Worm (Caenorhabditis elegans) whole organism, L1 larva: ENCODE results near the gene erd-2.2.
A peak's percentile ranks its signal among the peaks of the same experiment; 100 is the strongest.

ENCODE experiments used
- C04F5.9 ChIP-seq: sonication (generic microtip); optimal IDR thresholded peaks from 2 replicates; lab custom pipeline; 2016; ENCODE audit warnings: missing genetic modification characterization, missing compliant biosample characterization
- C16A3.4 ChIP-seq: fragments of 150-350 bp; optimal IDR thresholded peaks from 2 replicates; lab custom pipeline; 2014; ENCODE audit warnings: missing biosample characterization, missing genetic modification characterization
- F16B12.6 ChIP-seq: fragments of 150-350 bp; optimal IDR thresholded peaks from 2 replicates; lab custom pipeline; 2014; ENCODE audit warnings: missing biosample characterization, missing genetic modification characterization
- Y116A8C.19 ChIP-seq: sonication (generic microtip); optimal IDR thresholded peaks from 2 replicates; lab custom pipeline; 2016; ENCODE audit warnings: missing compliant biosample characterization, missing genetic modification characterization, borderline replicate concordance
- alr-1 ChIP-seq: fragments of 200-800 bp; sonication (Bioruptor generic); optimal IDR thresholded peaks from 2 replicates; lab custom pipeline; 2018; ENCODE audit warnings: borderline replicate concordance, mild to moderate bottlenecking, missing genetic modification characterization, missing compliant biosample characterization
- aly-2 ChIP-seq: fragments of 150-350 bp; optimal IDR thresholded peaks from 2 replicates; lab custom pipeline; 2014; ENCODE audit warnings: missing biosample characterization, missing genetic modification characterization
- ama-1 ChIP-seq: fragments of 150-350 bp; optimal IDR thresholded peaks from 2 replicates; lab custom pipeline; 2014
- blmp-1 ChIP-seq: fragments of 150-350 bp; optimal IDR thresholded peaks from 2 replicates; lab custom pipeline; 2014; ENCODE audit warnings: missing biosample characterization, missing genetic modification characterization
- ceh-82 ChIP-seq, 3 experiments: fragments of 150-350 bp in 1 of 3; sonication (generic microtip) in 2 of 3; optimal IDR thresholded peaks; 2 replicates each; lab custom pipeline; 2014 to 2017; ENCODE audit warnings: missing biosample characterization in 3 of 3, missing genetic modification characterization in 3 of 3
- ceh-88 ChIP-seq: fragments of 200-800 bp; sonication (Bioruptor generic); IDR thresholded peaks from 2 replicates; pipeline ENCODE4 v1.3.6; 2022; ENCODE audit warnings: missing genetic modification characterization, missing compliant biosample characterization
- ceh-90 ChIP-seq: sonication (generic microtip); optimal IDR thresholded peaks from 2 replicates; lab custom pipeline; 2016; ENCODE audit warnings: missing genetic modification characterization, missing compliant biosample characterization
- dpl-1 ChIP-seq, 3 experiments: fragments of 150-350 bp in 2 of 3; sonication (generic microtip) in 1 of 3; optimal IDR thresholded peaks; 2 replicates each; lab custom pipeline; 2014 to 2017; ENCODE audit warnings: missing biosample characterization in 3 of 3, missing genetic modification characterization in 3 of 3, missing genetic modification reagents in 3 of 3
- dsc-1 ChIP-seq: sonication (generic microtip); optimal IDR thresholded peaks from 2 replicates; lab custom pipeline; 2016; ENCODE audit warnings: mild to moderate bottlenecking, missing genetic modification characterization, missing compliant biosample characterization
- efl-1 ChIP-seq, 4 experiments: fragments of 150-350 bp; optimal IDR thresholded peaks in 3 of 4; peaks in 1 of 4; 1 replicate in 1 of 4; 2 replicates in 3 of 4; lab custom pipeline; 2014; ENCODE audit warnings: missing biosample characterization in 2 of 4, missing genetic modification characterization in 2 of 4, missing genetic modification reagents in 2 of 4
- efl-3 ChIP-seq: fragments of 200-800 bp; sonication (Bioruptor generic); optimal IDR thresholded peaks from 2 replicates; lab custom pipeline; 2018; ENCODE audit warnings: mild to moderate bottlenecking, missing genetic modification characterization, missing compliant biosample characterization
- egl-13 ChIP-seq: sonication (generic microtip); optimal IDR thresholded peaks from 2 replicates; lab custom pipeline; 2016; ENCODE audit warnings: missing genotype, missing genetic modification reagents, missing genetic modification characterization, missing compliant biosample characterization
- elt-2 ChIP-seq: sonication (generic microtip); optimal IDR thresholded peaks from 2 replicates; lab custom pipeline; 2016; ENCODE audit warnings: missing genetic modification characterization, mild to moderate bottlenecking, inconsistent platforms, missing compliant biosample characterization, missing genetic modification reagents
- elt-3 ChIP-seq, 6 experiments: fragments of 150-350 bp in 1 of 6; sonication (generic microtip); optimal IDR thresholded peaks; 2 replicates each; lab custom pipeline; 2017 to 2018; ENCODE audit warnings: missing biosample characterization in 6 of 6, missing genetic modification characterization in 6 of 6, inconsistent platforms in 1 of 6
- fkh-4 ChIP-seq: sonication (generic microtip); optimal IDR thresholded peaks from 2 replicates; lab custom pipeline; 2016; ENCODE audit warnings: missing compliant biosample characterization, missing genetic modification characterization, borderline replicate concordance
- fkh-8 ChIP-seq: sonication (generic microtip); optimal IDR thresholded peaks from 2 replicates; lab custom pipeline; 2016; ENCODE audit warnings: mild to moderate bottlenecking, missing genetic modification characterization, missing compliant biosample characterization
- fos-1 ChIP-seq: fragments of 150-350 bp; optimal IDR thresholded peaks from 2 replicates; lab custom pipeline; 2014; ENCODE audit warnings: missing biosample characterization, missing genetic modification characterization
- hlh-4 ChIP-seq: sonication (generic microtip); optimal IDR thresholded peaks from 2 replicates; lab custom pipeline; 2016; ENCODE audit warnings: mild to moderate bottlenecking, missing genetic modification characterization, missing compliant biosample characterization
- jun-1 ChIP-seq: fragments of 150-350 bp; optimal IDR thresholded peaks from 2 replicates; lab custom pipeline; 2014; ENCODE audit warnings: missing biosample characterization, missing genetic modification reagents, missing genetic modification characterization
- lin-13 ChIP-seq: fragments of 150-350 bp; optimal IDR thresholded peaks from 2 replicates; lab custom pipeline; 2014; ENCODE audit warnings: missing biosample characterization, missing genetic modification reagents, missing genetic modification characterization
- lin-14 ChIP-seq: fragments of 200-800 bp; sonication (Bioruptor generic); optimal IDR thresholded peaks from 2 replicates; lab custom pipeline; 2018; ENCODE audit warnings: mild to moderate bottlenecking, missing genetic modification characterization, moderate library complexity, missing compliant biosample characterization
- lin-15B ChIP-seq: fragments of 150-350 bp; sonication (generic microtip); optimal IDR thresholded peaks from 3 replicates; lab custom pipeline; 2014; ENCODE audit warnings: missing biosample characterization, missing genetic modification characterization
- lin-35 ChIP-seq, 2 experiments: fragments of 150-350 bp; optimal IDR thresholded peaks; 2 replicates each; lab custom pipeline; 2014; ENCODE audit warnings: missing biosample characterization in 2 of 2, missing genetic modification characterization in 2 of 2, missing genetic modification reagents in 2 of 2
- lir-3 ChIP-seq: sonication (generic microtip); optimal IDR thresholded peaks from 2 replicates; lab custom pipeline; 2016; ENCODE audit warnings: mild to moderate bottlenecking, missing genetic modification characterization, moderate library complexity, missing compliant biosample characterization; ENCODE audit not compliant: poor library complexity
- lsy-2 ChIP-seq, 2 experiments: fragments of 150-350 bp; optimal IDR thresholded peaks; 2 replicates each; lab custom pipeline; 2014; ENCODE audit warnings: missing biosample characterization in 2 of 2, missing genetic modification characterization in 2 of 2
- mdl-1 ChIP-seq, 2 experiments: fragments of 150-350 bp; optimal IDR thresholded peaks; 2 replicates each; lab custom pipeline; 2014 to 2017; ENCODE audit warnings: missing biosample characterization in 2 of 2, missing genetic modification characterization in 2 of 2, inconsistent platforms in 1 of 2
- mep-1 ChIP-seq: fragments of 150-350 bp; optimal IDR thresholded peaks from 2 replicates; lab custom pipeline; 2014; ENCODE audit warnings: missing biosample characterization, missing genetic modification characterization
- nhr-11 ChIP-seq: fragments of 150-350 bp; optimal IDR thresholded peaks from 2 replicates; lab custom pipeline; 2014; ENCODE audit warnings: missing biosample characterization, missing genetic modification characterization
- nhr-19 ChIP-seq: fragments of 200-800 bp; sonication (Bioruptor generic); conservative IDR thresholded peaks from 2 replicates; pipeline ENCODE4 v1.3.6; 2022; ENCODE audit warnings: missing genetic modification characterization, missing compliant biosample characterization
- nhr-20 ChIP-seq: sonication (generic microtip); optimal IDR thresholded peaks from 2 replicates; lab custom pipeline; 2016; ENCODE audit warnings: mild to moderate bottlenecking, missing genetic modification characterization, missing compliant biosample characterization
- nhr-237 ChIP-seq: fragments of 150-350 bp; optimal IDR thresholded peaks from 2 replicates; lab custom pipeline; 2014; ENCODE audit warnings: missing biosample characterization, missing genetic modification characterization
- nhr-47 ChIP-seq: sonication (generic microtip); optimal IDR thresholded peaks from 2 replicates; lab custom pipeline; 2016; ENCODE audit warnings: mild to moderate bottlenecking, missing genetic modification characterization, moderate library complexity, missing compliant biosample characterization
- nhr-71 ChIP-seq: sonication (generic microtip); optimal IDR thresholded peaks from 2 replicates; lab custom pipeline; 2016; ENCODE audit warnings: mild to moderate bottlenecking, missing genetic modification characterization, moderate library complexity, missing compliant biosample characterization
- nhr-90 ChIP-seq: sonication (generic microtip); optimal IDR thresholded peaks from 2 replicates; lab custom pipeline; 2016; ENCODE audit warnings: mild to moderate bottlenecking, missing genetic modification characterization, missing compliant biosample characterization; ENCODE audit not compliant: poor library complexity
- pax-3 ChIP-seq: fragments of 200-800 bp; sonication (Bioruptor generic); optimal IDR thresholded peaks from 2 replicates; lab custom pipeline; 2018; ENCODE audit warnings: mild to moderate bottlenecking, missing genetic modification characterization, moderate library complexity, missing compliant biosample characterization
- pqm-1 ChIP-seq: sonication (generic microtip); optimal IDR thresholded peaks from 3 replicates; lab custom pipeline; 2017; ENCODE audit warnings: missing biosample characterization, missing genetic modification characterization
- skn-1 ChIP-seq: fragments of 150-350 bp; optimal IDR thresholded peaks from 2 replicates; lab custom pipeline; 2014; ENCODE audit warnings: missing biosample characterization, missing genetic modification characterization
- snu-23 ChIP-seq: sonication (generic microtip); optimal IDR thresholded peaks from 2 replicates; lab custom pipeline; 2016; ENCODE audit warnings: missing genetic modification characterization, missing compliant biosample characterization
- sox-4 ChIP-seq: sonication (generic microtip); optimal IDR thresholded peaks from 2 replicates; lab custom pipeline; 2016; ENCODE audit warnings: missing genetic modification characterization, missing compliant biosample characterization
- sup-37 ChIP-seq: fragments of 200-800 bp; sonication (Bioruptor generic); optimal IDR thresholded peaks from 2 replicates; lab custom pipeline; 2018; ENCODE audit warnings: mild to moderate bottlenecking, missing genetic modification characterization, missing compliant biosample characterization
- swsn-7 ChIP-seq: sonication (generic microtip); optimal IDR thresholded peaks from 2 replicates; lab custom pipeline; 2016; ENCODE audit warnings: missing genetic modification characterization, missing compliant biosample characterization
- tbx-2 ChIP-seq: sonication (generic microtip); optimal IDR thresholded peaks from 2 replicates; lab custom pipeline; 2016; ENCODE audit warnings: missing genetic modification characterization, missing compliant biosample characterization
- tlp-1 ChIP-seq: fragments of 150-350 bp; optimal IDR thresholded peaks from 2 replicates; lab custom pipeline; 2014; ENCODE audit warnings: missing biosample characterization, missing genetic modification characterization
- unc-30 ChIP-seq: sonication (generic microtip); optimal IDR thresholded peaks from 2 replicates; lab custom pipeline; 2017; ENCODE audit warnings: missing biosample characterization, missing genetic modification characterization
- unc-86 ChIP-seq: sonication (generic microtip); optimal IDR thresholded peaks from 2 replicates; lab custom pipeline; 2016; ENCODE audit warnings: missing genetic modification characterization, missing compliant biosample characterization
- vab-15 ChIP-seq: sonication (generic microtip); optimal IDR thresholded peaks from 2 replicates; lab custom pipeline; 2017; ENCODE audit warnings: missing genotype, mild to moderate bottlenecking, missing genetic modification characterization, missing compliant biosample characterization
- xbp-1 ChIP-seq: sonication (generic microtip); optimal IDR thresholded peaks from 2 replicates; lab custom pipeline; 2016; ENCODE audit warnings: missing genetic modification characterization, missing compliant biosample characterization
- zag-1 ChIP-seq: fragments of 150-350 bp; optimal IDR thresholded peaks from 2 replicates; lab custom pipeline; 2014; ENCODE audit warnings: missing biosample characterization, missing genetic modification characterization
- zip-4 ChIP-seq: fragments of 200-800 bp; sonication (Bioruptor generic); optimal IDR thresholded peaks from 2 replicates; lab custom pipeline; 2018; ENCODE audit warnings: mild to moderate bottlenecking, missing genetic modification characterization, moderate library complexity, missing compliant biosample characterization

Gene erd-2.2

DNA sequence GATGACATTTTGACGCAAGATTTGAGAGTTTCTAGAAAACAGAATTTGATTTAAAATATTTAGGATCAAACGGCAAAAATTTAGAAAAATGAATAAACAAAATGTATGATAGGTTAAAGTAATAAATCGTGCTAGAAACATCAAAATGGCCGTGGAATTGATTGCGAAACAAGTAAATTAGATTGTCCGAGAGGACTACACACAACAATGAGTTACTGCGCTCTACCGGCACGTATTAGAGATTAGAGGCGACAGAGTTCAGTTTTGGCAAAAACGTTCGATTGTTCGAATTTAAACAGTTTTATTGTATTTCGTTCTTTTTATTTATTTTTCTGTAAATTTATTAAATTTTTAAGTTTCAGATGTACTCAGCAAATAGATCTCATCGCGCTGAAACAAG lies 18.9 kb downstream of the erd-2.2 start, which contains the start of the genes dnc-2 and bcl-7:
Gene dnc-2, minus strand, starts transcription at position 33 of the 400 bp plus-strand sequence.
Gene bcl-7, plus strand, starts transcription at position 363 of the 400 bp plus-strand sequence.
- TF ChIP-seq lin-14 (GFP tag; lab: Kevin White, UChicago): peak; percentile 89
- no peak for TF ChIP-seq ceh-88 (GFP tag; lab: Robert Waterston, UW)
- TF ChIP-seq swsn-7 (tag; lab: Kevin White, UChicago): peak; percentile 63
- TF ChIP-seq zag-1 (tag; lab: Kevin White, UChicago): no peak
- TF ChIP-seq pax-3: no peak
- TF ChIP-seq nhr-90 (tag; lab: Kevin White, UChicago): peak; percentile 31
- TF ChIP-seq snu-23 (GFP tag; lab: Kevin White, UChicago): peak; percentile 75
- TF ChIP-seq tlp-1 (tag; lab: Kevin White, UChicago): no peak
- TF ChIP-seq tbx-2 (tag; lab: Kevin White, UChicago): peak; percentile 38
- peak; percentile 62 for TF ChIP-seq skn-1 (tag; lab: Kevin White, UChicago)
- peak; percentile 57 for TF ChIP-seq xbp-1 (tag; lab: Kevin White, UChicago)
- TF ChIP-seq elt-3 (tag; optimal IDR thresholded peaks at IDR 0.05; lab: Kevin White, UChicago): peak in 2 of 6 experiments; percentile 18 to 36
- peak; percentile 58 for TF ChIP-seq lin-15B (tag; lab: Kevin White, UChicago)
- TF ChIP-seq nhr-47 (tag; lab: Kevin White, UChicago): peak; percentile 72
- TF ChIP-seq fkh-8: no peak
- TF ChIP-seq elt-2 (tag; lab: Kevin White, UChicago): peak; percentile 16
- no peak for TF ChIP-seq aly-2 (tag; lab: Kevin White, UChicago)
- TF ChIP-seq hlh-4 (tag; lab: Kevin White, UChicago): no peak
- peak; percentile 65 for TF ChIP-seq nhr-20
- TF ChIP-seq ceh-90 (tag; lab: Kevin White, UChicago): no peak
- peak; percentile 60 for TF ChIP-seq dsc-1
- TF ChIP-seq lin-13: peak; percentile 8
- TF ChIP-seq C04F5.9: peak; percentile 2
- TF ChIP-seq efl-3 (GFP tag; lab: Kevin White, UChicago): no peak
- TF ChIP-seq pqm-1 (tag; lab: Kevin White, UChicago): no peak
- no peak for TF ChIP-seq sox-4 (tag; lab: Kevin White, UChicago)
- TF ChIP-seq zip-4: peak; percentile 76
- no peak for TF ChIP-seq nhr-11 (tag; lab: Kevin White, UChicago)
- TF ChIP-seq sup-37 (GFP tag; lab: Kevin White, UChicago): no peak
- TF ChIP-seq unc-86: peak; percentile 8
- TF ChIP-seq nhr-237 (tag; lab: Kevin White, UChicago): no peak
- TF ChIP-seq efl-1 (optimal IDR thresholded peaks at IDR 0.05; lab: Kevin White, UChicago): peak; percentile 70 to 79
- peak; percentile 66 to 92 for TF ChIP-seq efl-1 (GFP tag; optimal IDR thresholded peaks at IDR 0.05 in 1 of 2; lab: Kevin White, UChicago)
- TF ChIP-seq jun-1: peak; percentile 16
- no peak for TF ChIP-seq ama-1 (lab: Kevin White, UChicago)
- peak in 1 of 2 experiments; percentile 21 for TF ChIP-seq mdl-1 (tag; optimal IDR thresholded peaks at IDR 0.05; lab: Kevin White, UChicago)
- TF ChIP-seq blmp-1 (tag; lab: Kevin White, UChicago): peak; percentile 51
- no peak for TF ChIP-seq unc-30
- peak; percentile 56 to 78 for TF ChIP-seq lsy-2 (tag; optimal IDR thresholded peaks at IDR 0.05; lab: Kevin White, UChicago)
- peak; percentile 59 for TF ChIP-seq mep-1
- TF ChIP-seq nhr-71 (tag; lab: Kevin White, UChicago): peak; percentile 69
- peak; percentile 11 for TF ChIP-seq lir-3 (tag; lab: Kevin White, UChicago)
- peak; percentile 29 for TF ChIP-seq C16A3.4 (tag; lab: Kevin White, UChicago)
- peak in 2 of 3 experiments; percentile 37 to 49 for TF ChIP-seq ceh-82 (tag; optimal IDR thresholded peaks at IDR 0.05; lab: Kevin White, UChicago)
- peak; percentile 45 for TF ChIP-seq F16B12.6
- peak; percentile 31 for TF ChIP-seq fos-1 (tag; lab: Kevin White, UChicago)
- TF ChIP-seq fkh-4 (tag; lab: Kevin White, UChicago): no peak
- no peak for TF ChIP-seq Y116A8C.19 (tag; lab: Kevin White, UChicago)
- no peak for TF ChIP-seq vab-15
- TF ChIP-seq lin-35 (GFP tag; optimal IDR thresholded peaks at IDR 0.05; lab: Kevin White, UChicago): peak; percentile 73 to 75
- TF ChIP-seq dpl-1 (GFP tag; optimal IDR thresholded peaks at IDR 0.05; lab: Kevin White, UChicago): peak; percentile 29 to 71 (median 53)
- no peak for TF ChIP-seq alr-1 (tag; lab: Kevin White, UChicago)
- TF ChIP-seq egl-13: no peak
- TF ChIP-seq nhr-19 (GFP tag; lab: Robert Waterston, UW): peak; percentile 51
